Fruit fly (Drosophila melanogaster) whole organism, wandering third instar larva: ENCODE results near the gene CG15449.
A peak's percentile ranks its signal among the peaks of the same experiment; 100 is the strongest.

Experiments
- Abd-B ChIP-seq: fragments of >200 bp; optimal IDR thresholded peaks from 2 replicates; lab custom pipeline; 2017; ENCODE audit warnings: missing biosample characterization, missing genetic modification characterization
- CG32264 ChIP-seq: fragments of 200-800 bp; sonication (Bioruptor generic); optimal IDR thresholded peaks from 2 replicates; lab custom pipeline; 2016; ENCODE audit warnings: missing biosample characterization, missing genetic modification characterization
- CG9705 ChIP-seq: fragments of 200-800 bp; sonication (Bioruptor generic); optimal IDR thresholded peaks from 2 replicates; lab custom pipeline; 2018; ENCODE audit warnings: missing biosample characterization, mild to moderate bottlenecking, missing genetic modification characterization
- CrebA ChIP-seq: fragments of 200-800 bp; sonication (Bioruptor generic); optimal IDR thresholded peaks from 2 replicates; lab custom pipeline; 2016; ENCODE audit warnings: missing biosample characterization, mild to moderate bottlenecking, missing genetic modification characterization, borderline replicate concordance
- Dfd ChIP-seq: fragments of >200 bp; optimal IDR thresholded peaks from 2 replicates; lab custom pipeline; 2017; ENCODE audit warnings: missing biosample characterization, missing genetic modification characterization
- Dif ChIP-seq: fragments of 200-275, 200-300 bp; sonication (Bioruptor generic); optimal IDR thresholded peaks from 2 replicates; lab custom pipeline; 2018; ENCODE audit warnings: missing biosample characterization, missing genetic modification characterization; ENCODE audit not compliant: partially characterized antibody
- GATAd ChIP-seq: sonication (Bioruptor generic); optimal IDR thresholded peaks from 2 replicates; lab custom pipeline; 2016; ENCODE audit warnings: missing biosample characterization, missing genetic modification characterization
- HLH106 ChIP-seq: fragments of 200-800 bp; optimal IDR thresholded peaks from 3 replicates; lab custom pipeline; 2019; ENCODE audit warnings: missing biosample characterization, mild to moderate bottlenecking, missing genetic modification characterization, moderate library complexity
- Hnf4 ChIP-seq: fragments of 200-800 bp; sonication (Bioruptor generic); optimal IDR thresholded peaks from 2 replicates; lab custom pipeline; 2016; ENCODE audit warnings: missing biosample characterization, mild to moderate bottlenecking, missing genetic modification characterization
- Hr78 ChIP-seq: fragments of >200 bp; optimal IDR thresholded peaks from 2 replicates; lab custom pipeline; 2017; ENCODE audit warnings: missing biosample characterization, missing genetic modification characterization
- Hr83 ChIP-seq: fragments of 200-300 bp; sonication (Bioruptor generic); optimal IDR thresholded peaks from 2 replicates; lab custom pipeline; 2016; ENCODE audit warnings: missing biosample characterization, mild to moderate bottlenecking, missing genetic modification characterization, moderate library complexity; ENCODE audit not compliant: poor library complexity, severe bottlenecking
- Jra ChIP-seq: sonication (Bioruptor generic); optimal IDR thresholded peaks from 2 replicates; lab custom pipeline; 2016; ENCODE audit warnings: missing biosample characterization, missing genetic modification characterization
- Mio ChIP-seq: sonication (Bioruptor generic); optimal IDR thresholded peaks from 2 replicates; lab custom pipeline; 2016; ENCODE audit warnings: missing biosample characterization, missing genetic modification characterization
- Myc ChIP-seq: fragments of >200 bp; optimal IDR thresholded peaks from 2 replicates; lab custom pipeline; 2017
- N ChIP-seq: fragments of >200 bp; optimal IDR thresholded peaks from 2 replicates; lab custom pipeline; 2018; ENCODE audit warnings: missing biosample characterization, missing external identifiers, missing genetic modification characterization
- OdsH ChIP-seq: fragments of 200-800 bp; sonication (Bioruptor generic); optimal IDR thresholded peaks from 2 replicates; lab custom pipeline; 2016; ENCODE audit warnings: missing biosample characterization, mild to moderate bottlenecking, missing genetic modification characterization
- Rel ChIP-seq, 2 experiments: fragments of 200-800 bp; sonication (Bioruptor generic) in 1 of 2; optimal IDR thresholded peaks; 2 replicates in 1 of 2; 3 replicates in 1 of 2; lab custom pipeline; 2016 to 2019; ENCODE audit warnings: mild to moderate bottlenecking in 2 of 2, missing biosample characterization in 2 of 2, missing genetic modification characterization in 2 of 2, moderate library complexity in 1 of 2
- Sp1 ChIP-seq: fragments of 200-800 bp; sonication (Bioruptor generic); optimal IDR thresholded peaks from 3 replicates; lab custom pipeline; 2019; ENCODE audit warnings: missing biosample characterization, mild to moderate bottlenecking, missing genetic modification characterization, moderate library complexity
- Vsx2 ChIP-seq: fragments of 200-300, 225-300 bp; sonication (Bioruptor generic); optimal IDR thresholded peaks from 2 replicates; lab custom pipeline; 2018; ENCODE audit warnings: missing biosample characterization, missing genetic modification characterization; ENCODE audit not compliant: partially characterized antibody
- br ChIP-seq: fragments of 200-800 bp; sonication (Bioruptor generic); optimal IDR thresholded peaks from 2 replicates; lab custom pipeline; 2016; ENCODE audit warnings: missing biosample characterization, missing genetic modification characterization
- brk ChIP-seq: fragments of 200-800 bp; sonication (Bioruptor generic); optimal IDR thresholded peaks from 2 replicates; lab custom pipeline; 2016; ENCODE audit warnings: missing biosample characterization, mild to moderate bottlenecking, missing genetic modification characterization
- dl ChIP-seq, 2 experiments: fragments of 175-275, 200-275 bp in 1 of 2; fragments of 200-275 bp in 1 of 2; sonication (Bioruptor generic); optimal IDR thresholded peaks; lab custom pipeline; 2018; ENCODE audit warnings: mild to moderate bottlenecking in 2 of 2, missing biosample characterization in 2 of 2, missing genetic modification characterization in 2 of 2, moderate library complexity in 2 of 2; ENCODE audit not compliant: partially characterized antibody in 2 of 2, insufficient read depth in 1 of 2
- dmrt93B ChIP-seq: fragments of 200-800 bp; sonication (Bioruptor generic); optimal IDR thresholded peaks from 2 replicates; lab custom pipeline; 2018; ENCODE audit warnings: missing biosample characterization, mild to moderate bottlenecking, missing genetic modification characterization
- dsf ChIP-seq: sonication (Bioruptor generic); optimal IDR thresholded peaks from 2 replicates; lab custom pipeline; 2016; ENCODE audit warnings: missing biosample characterization, missing genetic modification characterization, borderline replicate concordance
- ey ChIP-seq: fragments of 200-800 bp; sonication (Bioruptor generic); optimal IDR thresholded peaks from 2 replicates; lab custom pipeline; 2016; ENCODE audit warnings: missing biosample characterization, missing genetic modification characterization
- foxo ChIP-seq, 2 experiments: fragments of 200-800 bp; sonication (Bioruptor generic); optimal IDR thresholded peaks; 2 replicates in 1 of 2; 3 replicates in 1 of 2; lab custom pipeline; 2016 to 2017; ENCODE audit warnings: missing biosample characterization in 2 of 2, missing genetic modification characterization in 2 of 2
- fru ChIP-seq: fragments of 200-800 bp; sonication (Bioruptor generic); optimal IDR thresholded peaks from 3 replicates; lab custom pipeline; 2016; ENCODE audit warnings: missing biosample characterization, mild to moderate bottlenecking, missing genetic modification characterization
- h ChIP-seq: fragments of 200-800 bp; sonication (Bioruptor generic); optimal IDR thresholded peaks from 3 replicates; lab custom pipeline; 2016; ENCODE audit warnings: missing biosample characterization, mild to moderate bottlenecking, missing genetic modification characterization
- jim ChIP-seq: fragments of 175-275, 200-325 bp; sonication (Bioruptor generic); optimal IDR thresholded peaks from 2 replicates; lab custom pipeline; 2016; ENCODE audit warnings: missing biosample characterization, mild to moderate bottlenecking, missing genetic modification characterization
- lola ChIP-seq: fragments of >200 bp; optimal IDR thresholded peaks from 2 replicates; lab custom pipeline; 2017; ENCODE audit warnings: missing biosample characterization, missing genetic modification characterization
- pan ChIP-seq: fragments of >200 bp; optimal IDR thresholded peaks from 2 replicates; lab custom pipeline; 2017
- psq ChIP-seq: fragments of 200-800 bp; sonication (Bioruptor generic); optimal IDR thresholded peaks from 3 replicates; lab custom pipeline; 2017; ENCODE audit warnings: missing biosample characterization, mild to moderate bottlenecking, missing genetic modification characterization, moderate library complexity
- rgr ChIP-seq: fragments of 200-800 bp; sonication (Bioruptor generic); optimal IDR thresholded peaks from 3 replicates; lab custom pipeline; 2016; ENCODE audit warnings: missing biosample characterization, mild to moderate bottlenecking, missing genetic modification characterization
- sage ChIP-seq: fragments of 200-800 bp; sonication (Bioruptor generic); optimal IDR thresholded peaks from 2 replicates; lab custom pipeline; 2016; ENCODE audit warnings: missing biosample characterization, mild to moderate bottlenecking, missing genetic modification characterization
- sv ChIP-seq: fragments of 200-800 bp; sonication (Bioruptor generic); optimal IDR thresholded peaks from 3 replicates; lab custom pipeline; 2016; ENCODE audit warnings: missing biosample characterization, missing genetic modification characterization
- tai ChIP-seq: sonication (Bioruptor generic); optimal IDR thresholded peaks from 2 replicates; lab custom pipeline; 2016; ENCODE audit warnings: missing biosample characterization, missing genetic modification characterization
- usp ChIP-seq: fragments of >200 bp; optimal IDR thresholded peaks from 2 replicates; lab custom pipeline; 2017; ENCODE audit warnings: missing biosample characterization, missing genetic modification characterization
- woc ChIP-seq: sonication (Bioruptor generic); optimal IDR thresholded peaks from 2 replicates; lab custom pipeline; 2016; ENCODE audit warnings: missing biosample characterization, mild to moderate bottlenecking, missing genetic modification characterization

The CG15449 gene

DNA sequence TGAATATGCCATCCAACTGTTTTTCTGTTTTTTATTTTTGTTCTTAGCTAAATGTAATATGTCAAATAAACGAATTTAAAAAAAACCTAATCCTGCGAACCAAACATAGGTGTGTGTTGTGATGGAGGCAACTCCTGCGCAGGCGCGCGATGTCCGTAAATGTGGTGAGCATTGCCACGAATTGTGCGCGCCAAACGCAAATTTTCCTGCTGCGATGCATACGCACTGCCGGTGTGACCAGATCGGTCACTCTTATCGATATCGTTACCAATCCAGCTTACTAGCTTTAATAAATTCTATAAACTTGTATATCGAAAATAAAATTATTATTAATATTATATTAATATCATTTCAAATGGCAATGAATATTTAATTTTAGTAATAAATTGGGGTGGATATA, 5.8 kb downstream of the CG15449 start:
- TF ChIP-seq Hnf4 (GFP tag; lab: Kevin White, UChicago) (no peak), ey (GFP tag; lab: Kevin White, UChicago) (no peak), Mio (GFP tag; lab: Kevin White, UChicago) (no peak), fru (GFP tag; lab: Kevin White, UChicago) (no peak), lola (GFP tag; lab: Kevin White, UChicago) (no peak), CG9705 (GFP tag; lab: Kevin White, UChicago) (no peak), pan (lab: Kevin White, UChicago) (no peak), rgr (GFP tag; lab: Kevin White, UChicago) (no peak), usp (GFP tag; lab: Kevin White, UChicago) (no peak), dmrt93B (GFP tag; lab: Kevin White, UChicago) (no peak), foxo (GFP tag; optimal IDR thresholded peaks at IDR 0.05; lab: Kevin White, UChicago) (no peak), Hr83 (GFP tag; lab: Kevin White, UChicago) (no peak), tai (GFP tag; lab: Kevin White, UChicago) (no peak), Hr78 (GFP tag; lab: Kevin White, UChicago) (no peak), Sp1 (no peak), dl (GFP tag; optimal IDR thresholded peaks at IDR 0.05; lab: Kevin White, UChicago; ENCODE audit: insufficient read depth in 1 of 2, partially characterized antibody in 2 of 2) (no peak), sage (no peak), Rel (GFP tag; optimal IDR thresholded peaks at IDR 0.05; lab: Kevin White, UChicago) (no peak), Rel (tag; optimal IDR thresholded peaks at IDR 0.05; lab: Kevin White, UChicago) (no peak)

DNA sequence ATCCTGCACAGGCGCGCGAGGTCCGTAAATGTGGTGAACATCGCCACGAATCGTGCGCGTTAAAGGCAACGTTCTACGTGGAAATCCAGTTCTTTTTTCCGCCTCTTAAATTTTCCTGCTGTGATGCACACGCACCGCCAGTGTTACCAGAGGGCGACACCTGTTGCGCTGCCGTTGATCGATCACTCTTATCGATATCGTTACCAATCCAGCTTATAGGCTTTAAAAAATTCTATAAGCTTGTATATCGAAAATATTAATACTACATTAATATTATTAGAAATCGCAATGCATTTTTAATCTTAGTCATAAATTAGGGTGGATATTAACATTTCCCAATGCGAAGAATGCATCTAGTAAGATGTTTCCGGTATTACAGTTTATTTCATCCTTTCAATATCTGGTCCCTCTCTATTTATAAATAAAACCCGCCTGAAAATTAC, 8.6 kb downstream of the CG15449 start, which contains the start of gene CG1529:
Gene CG1529 (minus strand): TSS at position 132 of the 443 bp plus-strand sequence.
- TF ChIP-seq Sp1 (no peak), Rel (GFP tag; optimal IDR thresholded peaks at IDR 0.05; lab: Kevin White, UChicago) (no peak), Rel (tag; optimal IDR thresholded peaks at IDR 0.05; lab: Kevin White, UChicago) (peak; percentile 67)

- TF ChIP-seq h (GFP tag; lab: Kevin White, UChicago) (peak; percentile 39), rgr (GFP tag; lab: Kevin White, UChicago) (no peak), Hr83 (GFP tag; lab: Kevin White, UChicago) (no peak), CG32264 (GFP tag; lab: Kevin White, UChicago) (no peak), Sp1 (no peak), pan (lab: Kevin White, UChicago) (no peak), OdsH (GFP tag; lab: Kevin White, UChicago) (no peak), GATAd (no peak), ey (GFP tag; lab: Kevin White, UChicago) (no peak), N (no peak), dsf (GFP tag; lab: Kevin White, UChicago) (no peak), dmrt93B (GFP tag; lab: Kevin White, UChicago) (no peak), Dif (GFP tag; lab: Kevin White, UChicago) (peak; percentile 0), br (no peak), Jra (GFP tag; lab: Kevin White, UChicago) (no peak), Abd-B (GFP tag; lab: Kevin White, UChicago) (no peak), sv (GFP tag; lab: Kevin White, UChicago) (no peak), Vsx2 (GFP tag; lab: Kevin White, UChicago) (no peak), brk (GFP tag; lab: Kevin White, UChicago) (no peak), psq (no peak), usp (GFP tag; lab: Kevin White, UChicago) (no peak), sage (peak; percentile 6), jim (GFP tag; lab: Kevin White, UChicago) (no peak), fru (GFP tag; lab: Kevin White, UChicago) (peak; percentile 16), lola (GFP tag; lab: Kevin White, UChicago) (no peak), dl (GFP tag; optimal IDR thresholded peaks at IDR 0.05; lab: Kevin White, UChicago; ENCODE audit: insufficient read depth in 1 of 2, partially characterized antibody in 2 of 2) (no peak), foxo (GFP tag; optimal IDR thresholded peaks at IDR 0.05; lab: Kevin White, UChicago) (peak in 1 of 2 experiments; percentile 31), CrebA (GFP tag; lab: Kevin White, UChicago) (no peak), tai (GFP tag; lab: Kevin White, UChicago) (no peak), Mio (GFP tag; lab: Kevin White, UChicago) (no peak), Dfd (GFP tag; lab: Kevin White, UChicago) (no peak), CG9705 (GFP tag; lab: Kevin White, UChicago) (no peak), Hnf4 (GFP tag; lab: Kevin White, UChicago) (peak; percentile 16), Hr78 (GFP tag; lab: Kevin White, UChicago) (no peak), HLH106 (tag; lab: Kevin White, UChicago) (no peak), Rel (GFP tag; optimal IDR thresholded peaks at IDR 0.05; lab: Kevin White, UChicago) (no peak), Rel (tag; optimal IDR thresholded peaks at IDR 0.05; lab: Kevin White, UChicago) (peak; percentile 27), woc (GFP tag; lab: Kevin White, UChicago) (no peak), Myc (lab: Kevin White, UChicago) (no peak)
Measured at dm6 chrX:21027929-21028575, 12.4 kb downstream of the CG15449 start, which contains the start of gene CG1532. Gene CG1532, minus strand, starts transcription at chrX:21028361.
